Fruit fly (Drosophila melanogaster): ENCODE results near the gene tnc.
A peak's percentile ranks its signal among the peaks of the same experiment; 100 is the strongest.

tnc gene

dm6 chr3R:25054451-25055188 is 70.4 kb downstream of the tnc start, which contains the start of gene CG31109 (continued):
- TF ChIP-seq Optix (GFP tag; IDR thresholded peaks at IDR 0.05) (no peak), CG1233 (GFP tag; optimal IDR thresholded peaks at IDR 0.05) (no peak), NFAT (GFP tag; IDR thresholded peaks at IDR 0.05) (no peak), repo (GFP tag; optimal IDR thresholded peaks at IDR 0.05) (no peak), Hand (GFP tag; optimal IDR thresholded peaks at IDR 0.05) (no peak), CG17612 (GFP tag; IDR thresholded peaks at IDR 0.05) (no peak), CG8089 (GFP tag; optimal IDR thresholded peaks at IDR 0.05) (no peak), eyg (GFP tag; optimal IDR thresholded peaks at IDR 0.05) (no peak), CG31441 (GFP tag; IDR thresholded peaks at IDR 0.05) (no peak; the same call in 1 of the 2 replicates), CrebB (tag; optimal IDR thresholded peaks at IDR 0.05) (no peak), CG3995 (GFP tag; optimal IDR thresholded peaks at IDR 0.05) (no peak), slou (GFP tag; optimal IDR thresholded peaks at IDR 0.05) (no peak), MESR4 (GFP tag; optimal IDR thresholded peaks at IDR 0.05) (peak; percentile 79), CG6689 (GFP tag; IDR thresholded peaks at IDR 0.05) (no peak), CG3281 (GFP tag; optimal IDR thresholded peaks at IDR 0.05) (no peak), sug (tag; optimal IDR thresholded peaks at IDR 0.05) (peak; percentile 55), kah (GFP tag; optimal IDR thresholded peaks at IDR 0.05) (no peak), CG11093 (GFP tag; IDR thresholded peaks at IDR 0.05) (no peak), fd96Cb (tag; optimal IDR thresholded peaks at IDR 0.05) (no peak), CG15011 (GFP tag; optimal IDR thresholded peaks at IDR 0.05) (no peak), CkIIα-i1 (GFP tag; IDR thresholded peaks at IDR 0.05) (no peak), sens-2 (GFP tag; IDR thresholded peaks at IDR 0.05) (no peak), CHES-1-like (GFP tag; optimal IDR thresholded peaks at IDR 0.05) (peak; percentile 50), CG13894 (tag; optimal IDR thresholded peaks at IDR 0.05) (peak; percentile 42), CG17361 (GFP tag; IDR thresholded peaks at IDR 0.05) (peak; percentile 40; the same call in 1 of the 3 replicates), gsb-n (tag; optimal IDR thresholded peaks at IDR 0.05) (no peak), Sry-β (GFP tag; optimal IDR thresholded peaks at IDR 0.05) (peak; percentile 12), CG12236 (GFP tag; optimal IDR thresholded peaks at IDR 0.05) (no peak), nerfin-1 (tag; optimal IDR thresholded peaks at IDR 0.05) (peak; percentile 2), sr (GFP tag; IDR thresholded peaks at IDR 0.05) (no peak), en (GFP tag; optimal IDR thresholded peaks at IDR 0.05) (no peak), Rfx (GFP tag; IDR thresholded peaks at IDR 0.05) (peak; percentile 51), hth (optimal IDR thresholded peaks at IDR 0.05) (no peak), CG12071 (GFP tag; optimal IDR thresholded peaks at IDR 0.05) (no peak), CG4282 (GFP tag; optimal IDR thresholded peaks at IDR 0.05) (no peak), CG10366 (GFP tag; IDR thresholded peaks at IDR 0.05) (no peak), Elba2 (GFP tag; optimal IDR thresholded peaks at IDR 0.05) (no peak), mam (GFP tag; optimal IDR thresholded peaks at IDR 0.05) (peak; percentile 43), Rx (GFP tag; IDR thresholded peaks at IDR 0.05) (no peak), CG2116 (GFP tag; optimal IDR thresholded peaks at IDR 0.05) (peak; percentile 99), Opbp (GFP tag; IDR thresholded peaks at IDR 0.05; ENCODE audit: partially characterized antibody) (peak; percentile 46; the same call in 1 of the 3 replicates), GATAe (GFP tag; conservative IDR thresholded peaks at IDR 0.05) (no peak), C15 (GFP tag; IDR thresholded peaks at IDR 0.05) (no peak), CG15269 (tag; optimal IDR thresholded peaks at IDR 0.05) (no peak), CG1024 (GFP tag; IDR thresholded peaks at IDR 0.05) (no peak), her (GFP tag; optimal IDR thresholded peaks at IDR 0.05) (no peak), vfl (GFP tag; optimal IDR thresholded peaks at IDR 0.05) (no peak), dati (GFP tag; IDR thresholded peaks at IDR 0.05) (no peak), HLHmδ (GFP tag; optimal IDR thresholded peaks at IDR 0.05) (no peak), Side (GFP tag; optimal IDR thresholded peaks at IDR 0.05) (no peak), Tbp (GFP tag; optimal IDR thresholded peaks at IDR 0.05) (no peak), Camta (GFP tag; optimal IDR thresholded peaks at IDR 0.05) (no peak)
